Worm (Caenorhabditis elegans): ENCODE measurements around the gene vti-1.

DNA sequence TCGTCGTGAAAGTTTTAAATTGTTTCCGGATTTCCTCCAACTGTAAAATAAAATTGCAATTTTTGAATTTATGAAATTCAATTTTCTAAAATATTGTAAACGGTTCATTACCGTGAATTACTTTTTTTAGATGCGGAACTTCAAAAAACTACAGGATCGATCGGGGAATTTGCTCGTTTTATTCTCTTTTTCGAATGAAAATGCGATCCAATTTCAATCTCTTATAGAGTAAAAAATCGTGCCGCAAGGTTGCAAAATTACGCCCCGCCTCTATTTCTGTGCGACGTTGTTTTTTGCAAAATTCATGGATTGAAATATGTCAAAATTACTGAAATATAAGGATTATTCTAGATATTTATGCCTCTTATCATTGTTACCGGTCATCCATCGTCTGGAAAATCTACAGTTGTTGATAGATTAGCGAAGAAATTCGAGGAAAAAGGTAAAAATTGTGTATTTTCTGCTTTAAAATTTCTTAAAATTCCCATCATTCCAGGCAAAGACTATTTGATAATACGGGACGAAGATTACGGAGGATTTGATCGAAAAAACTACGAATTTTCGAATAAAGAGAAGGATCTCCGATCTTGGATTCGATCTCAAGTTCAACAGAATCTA is 2.9 kb upstream of the vti-1 start, which contains the start of gene Y57G11C.43:
- TF ChIP-seq him-1 (tag; optimal IDR thresholded peaks at IDR 0.05) (no peak), W03F9.2 (tag; optimal IDR thresholded peaks at IDR 0.05) (no peak), dao-5 (tag; optimal IDR thresholded peaks at IDR 0.05) (no peak)
